ENCODE assay signal across 1 fruit fly cellular context in genomic region chrX:1991843-1992242, dm6.
A peak's percentile ranks its signal among the peaks of the same experiment; 100 is the strongest.
TF ChIP-seq lines count a peak whose summit lies in the region.

No protein-coding gene starts in this region.

TF ChIP-seq in whole organism, embryonic, 481 proteins besides CTCF, POLR2A, EP300 and RAD21 (continued from another document):
- TF ChIP-seq lbe (GFP tag; optimal IDR thresholded peaks at IDR 0.05; lab: Kevin White, UChicago), result no peak
- no peak for TF ChIP-seq Optix (GFP tag; IDR thresholded peaks at IDR 0.05; lab: Robert Waterston, UW)
- no peak for TF ChIP-seq mld (GFP tag; IDR thresholded peaks at IDR 0.05; lab: Robert Waterston, UW; ENCODE audit: partially characterized antibody)
- TF ChIP-seq Ptx1 (GFP tag; IDR thresholded peaks at IDR 0.05; lab: Robert Waterston, UW), result no peak
- TF ChIP-seq ind (GFP tag; optimal IDR thresholded peaks at IDR 0.05; lab: Kevin White, UChicago), result no peak
- TF ChIP-seq CG1832 (GFP tag; optimal IDR thresholded peaks at IDR 0.05; lab: Kevin White, UChicago), result peak; percentile 48
- TF ChIP-seq CG17186 (GFP tag; optimal IDR thresholded peaks at IDR 0.05; lab: Kevin White, UChicago), result no peak
- TF ChIP-seq CG32532 (GFP tag; IDR thresholded peaks at IDR 0.05; lab: Robert Waterston, UW), result no peak
- TF ChIP-seq bab2 (GFP tag; optimal IDR thresholded peaks at IDR 0.05; lab: Kevin White, UChicago), result no peak
- no peak for TF ChIP-seq Elba2 (GFP tag; optimal IDR thresholded peaks at IDR 0.05; lab: Kevin White, UChicago)
- TF ChIP-seq corto (GFP tag; optimal IDR thresholded peaks at IDR 0.05; lab: Kevin White, UChicago), result no peak
- TF ChIP-seq pzg (GFP tag; optimal IDR thresholded peaks at IDR 0.05; lab: Kevin White, UChicago), result no peak
- no peak for TF ChIP-seq CG15269 (tag; optimal IDR thresholded peaks at IDR 0.05; lab: Kevin White, UChicago)
- no peak for TF ChIP-seq CoRest (tag; optimal IDR thresholded peaks at IDR 0.05; lab: Kevin White, UChicago)
- no peak for TF ChIP-seq CG2129 (GFP tag; IDR thresholded peaks at IDR 0.05; lab: Robert Waterston, UW; ENCODE audit: partially characterized antibody)
- peak; percentile 51 for TF ChIP-seq CG12769 (tag; optimal IDR thresholded peaks at IDR 0.05; lab: Kevin White, UChicago)
- TF ChIP-seq sim (GFP tag; IDR thresholded peaks at IDR 0.05; lab: Robert Waterston, UW), result no peak
- no peak for TF ChIP-seq Ets97D (GFP tag; optimal IDR thresholded peaks at IDR 0.05; lab: Kevin White, UChicago)
- peak; percentile 3 for TF ChIP-seq CG2712 (tag; optimal IDR thresholded peaks at IDR 0.05; lab: Kevin White, UChicago)
- TF ChIP-seq wdn (GFP tag; IDR thresholded peaks at IDR 0.05; lab: Robert Waterston, UW), result no peak
- TF ChIP-seq CG12236 (GFP tag; optimal IDR thresholded peaks at IDR 0.05; lab: Kevin White, UChicago), result no peak
- peak; percentile 38 for TF ChIP-seq Nf-YC (tag; optimal IDR thresholded peaks at IDR 0.05; lab: Kevin White, UChicago)
- peak; percentile 69 to 80 for TF ChIP-seq Trl (optimal IDR thresholded peaks at IDR 0.05; lab: Kevin White, UChicago)
- no peak for TF ChIP-seq Trl (GFP tag; optimal IDR thresholded peaks at IDR 0.05; lab: Kevin White, UChicago)
- TF ChIP-seq btn (GFP tag; optimal IDR thresholded peaks at IDR 0.05; lab: Kevin White, UChicago), result no peak
- no peak for TF ChIP-seq tx (GFP tag; optimal IDR thresholded peaks at IDR 0.05; lab: Kevin White, UChicago)
- no peak for TF ChIP-seq CG12942 (GFP tag; optimal IDR thresholded peaks at IDR 0.05; lab: Kevin White, UChicago)
- TF ChIP-seq ac (GFP tag; optimal IDR thresholded peaks at IDR 0.05; lab: Kevin White, UChicago), result no peak
TF ChIP-seq in whole organism, embryonic: peak in this region for 42.
